Fruit fly (Drosophila melanogaster): ENCODE results near the gene SF1.

Gene SF1

dm6 chr3R:17535106-17535764 lies 5.0 kb upstream of the SF1 start (continued):
- TF ChIP-seq pnt (GFP tag; optimal IDR thresholded peaks at IDR 0.05) (no peak), D19A (tag; optimal IDR thresholded peaks at IDR 0.05) (peak; percentile 40), TFAM (GFP tag; optimal IDR thresholded peaks at IDR 0.05) (no peak), sd (tag; optimal IDR thresholded peaks at IDR 0.05) (peak; percentile 64), abd-A (tag; optimal IDR thresholded peaks at IDR 0.05) (no peak), org-1 (GFP tag; optimal IDR thresholded peaks at IDR 0.05) (peak; percentile 41), Sry-δ (GFP tag; optimal IDR thresholded peaks at IDR 0.05) (no peak), CG1603 (tag; optimal IDR thresholded peaks at IDR 0.05) (no peak), Fer2 (tag; optimal IDR thresholded peaks at IDR 0.05) (no peak), salm (tag; optimal IDR thresholded peaks at IDR 0.05) (peak; percentile 36), BtbVII (GFP tag; optimal IDR thresholded peaks at IDR 0.05) (peak; percentile 37), CG15011 (GFP tag; optimal IDR thresholded peaks at IDR 0.05) (peak; percentile 53), kah (GFP tag; optimal IDR thresholded peaks at IDR 0.05) (peak; percentile 27), E2f2 (GFP tag; IDR thresholded peaks at IDR 0.05) (peak; percentile 13; the same call in 1 of the 2 replicates), sr (GFP tag; IDR thresholded peaks at IDR 0.05) (no peak), NfI (GFP tag; optimal IDR thresholded peaks at IDR 0.05) (no peak), Dref (GFP tag; IDR thresholded peaks at IDR 0.05) (no peak), Oli (tag; optimal IDR thresholded peaks at IDR 0.05) (peak; percentile 51), grn (GFP tag; optimal IDR thresholded peaks at IDR 0.05) (peak; percentile 77), br (optimal IDR thresholded peaks at IDR 0.05) (no peak), E2f1 (GFP tag; IDR thresholded peaks at IDR 0.05) (peak; percentile 52), CG2199 (GFP tag; IDR thresholded peaks at IDR 0.05) (no peak), CG7786 (GFP tag; optimal IDR thresholded peaks at IDR 0.05) (no peak), MESR4 (GFP tag; optimal IDR thresholded peaks at IDR 0.05) (no peak), CG15269 (tag; optimal IDR thresholded peaks at IDR 0.05) (peak; percentile 75), Med (GFP tag) (peak; percentile 59), CG12155 (GFP tag; optimal IDR thresholded peaks at IDR 0.05) (peak; percentile 8), D19B (GFP tag; optimal IDR thresholded peaks at IDR 0.05) (peak; percentile 44), dm (GFP tag; optimal IDR thresholded peaks at IDR 0.05) (no peak), lab (GFP tag; optimal IDR thresholded peaks at IDR 0.05) (peak; percentile 35), CG17359 (tag; optimal IDR thresholded peaks at IDR 0.05) (peak; percentile 20), CG31441 (GFP tag; IDR thresholded peaks at IDR 0.05) (peak; percentile 73), Ssrp (tag; optimal IDR thresholded peaks at IDR 0.05) (peak; percentile 45), ttk (GFP tag; IDR thresholded peaks at IDR 0.05) (no peak), CG10979 (tag; optimal IDR thresholded peaks at IDR 0.05) (peak; percentile 54)

- TF ChIP-seq CG13287 (GFP tag; IDR thresholded peaks at IDR 0.05; ENCODE audit: partially characterized antibody) (no peak), CG6765 (GFP tag; optimal IDR thresholded peaks at IDR 0.05) (no peak), unc-4 (GFP tag; IDR thresholded peaks at IDR 0.05; ENCODE audit: partially characterized antibody) (no peak), pfk (GFP tag; optimal IDR thresholded peaks at IDR 0.05) (no peak), chn (GFP tag; optimal IDR thresholded peaks at IDR 0.05) (no peak), CG8281 (tag; optimal IDR thresholded peaks at IDR 0.05) (no peak), usp (GFP tag; optimal IDR thresholded peaks at IDR 0.05) (no peak), Gsc (GFP tag; IDR thresholded peaks at IDR 0.05) (no peak), Fer3 (tag; optimal IDR thresholded peaks at IDR 0.05) (no peak), sug (tag; optimal IDR thresholded peaks at IDR 0.05) (no peak), CG14014 (GFP tag; IDR thresholded peaks at IDR 0.05) (no peak), Hmx (GFP tag; optimal IDR thresholded peaks at IDR 0.05) (no peak), crp (GFP tag; optimal IDR thresholded peaks at IDR 0.05) (no peak), CG10431 (GFP tag; optimal IDR thresholded peaks at IDR 0.05) (no peak), HHEX (GFP tag; optimal IDR thresholded peaks at IDR 0.05) (no peak), CG14710 (tag; optimal IDR thresholded peaks at IDR 0.05) (no peak)
Measured at dm6 chr3R:17536594-17537158, 3.5 kb upstream of the SF1 start.
